Worm (Caenorhabditis elegans) whole organism, L4 larva: ENCODE data around the gene T14G11.1.
A peak's percentile ranks its signal among the peaks of the same experiment; 100 is the strongest.

Experiments
- F37D6.2 ChIP-seq: sonication (generic microtip); optimal IDR thresholded peaks from 2 replicates; lab custom pipeline; 2016; ENCODE audit warnings: mild to moderate bottlenecking, missing genetic modification characterization, missing compliant biosample characterization
- F44E2.7 ChIP-seq: fragments of 200-800 bp; sonication (Bioruptor generic); IDR thresholded peaks from 2 replicates; pipeline ENCODE4 v2.1.2; 2022; ENCODE audit warnings: missing genetic modification characterization, missing compliant biosample characterization
- T20F7.1 ChIP-seq: fragments of 200-800 bp; sonication (Bioruptor generic); optimal IDR thresholded peaks from 2 replicates; lab custom pipeline; 2018; ENCODE audit warnings: mild to moderate bottlenecking, missing genetic modification characterization, missing compliant biosample characterization
- Y105C5A.15 ChIP-seq: fragments of 200-800 bp; sonication (Bioruptor generic); IDR thresholded peaks from 2 replicates; pipeline ENCODE4 v1.3.6; 2022; ENCODE audit warnings: missing genetic modification characterization, missing compliant biosample characterization
- Y48G9A.11 ChIP-seq: fragments of 200-800 bp; sonication (Bioruptor generic); IDR thresholded peaks from 2 replicates; pipeline ENCODE4 v1.3.6; 2022; ENCODE audit warnings: missing genetic modification reagents, missing genetic modification characterization, missing compliant biosample characterization
- Y5F2A.4 ChIP-seq: fragments of 200-800 bp; sonication (Bioruptor generic); optimal IDR thresholded peaks from 2 replicates; lab custom pipeline; 2018; ENCODE audit warnings: mild to moderate bottlenecking, missing genetic modification characterization, missing compliant biosample characterization
- Y75B8A.6 ChIP-seq: fragments of 200-800 bp; sonication (Bioruptor generic); IDR thresholded peaks from 2 replicates; pipeline ENCODE4 v1.3.6; 2022; ENCODE audit warnings: missing genetic modification reagents, missing genetic modification characterization, missing compliant biosample characterization
- ZK337.2 ChIP-seq: fragments of 200-800 bp; sonication (Bioruptor generic); IDR thresholded peaks from 2 replicates; pipeline ENCODE4 v1.3.6; 2022; ENCODE audit warnings: missing genetic modification reagents, missing genetic modification characterization, missing compliant biosample characterization
- aha-1 ChIP-seq: fragments of 150-350 bp; peaks from one replicate; lab custom pipeline; 2014; ENCODE audit warnings: missing biosample characterization, missing genetic modification characterization
- aly-2 ChIP-seq: sonication (generic microtip); optimal IDR thresholded peaks from 2 replicates; lab custom pipeline; 2018; ENCODE audit warnings: missing biosample characterization, missing genetic modification characterization
- arid-1 ChIP-seq: fragments of 200-800 bp; sonication (Bioruptor generic); conservative IDR thresholded peaks from 2 replicates; pipeline ENCODE4 v1.3.6; 2022; ENCODE audit warnings: missing genetic modification reagents, missing genetic modification characterization, missing compliant biosample characterization
- attf-4 ChIP-seq: sonication (generic microtip); optimal IDR thresholded peaks from 3 replicates; lab custom pipeline; 2017; ENCODE audit warnings: missing biosample characterization, missing genetic modification characterization
- ceh-44 ChIP-seq: fragments of 200-800 bp; sonication (Bioruptor generic); IDR thresholded peaks from 2 replicates; pipeline ENCODE4 v1.3.6; 2022; ENCODE audit warnings: missing genetic modification reagents, missing genetic modification characterization, missing compliant biosample characterization
- ces-1 ChIP-seq: fragments of 150-350 bp; sonication (generic microtip); optimal IDR thresholded peaks from 4 replicates; lab custom pipeline; 2014; ENCODE audit warnings: missing biosample characterization, missing genetic modification reagents, missing genetic modification characterization
- ctbp-1 ChIP-seq: fragments of 200-800 bp; sonication (Bioruptor generic); IDR thresholded peaks from 2 replicates; pipeline ENCODE4 v1.3.6; 2022; ENCODE audit warnings: missing genetic modification reagents, missing genetic modification characterization, missing compliant biosample characterization
- daf-16 ChIP-seq, 3 experiments: sonication (generic microtip); optimal IDR thresholded peaks; 2 replicates each; lab custom pipeline; 2016 to 2017; ENCODE audit warnings: missing genetic modification characterization in 3 of 3, missing genetic modification reagents in 3 of 3, mild to moderate bottlenecking in 2 of 3, missing compliant biosample characterization in 2 of 3, missing biosample characterization in 1 of 3, moderate library complexity in 1 of 3
- daf-19 ChIP-seq: fragments of 200-800 bp; sonication (Bioruptor generic); conservative IDR thresholded peaks from 2 replicates; pipeline ENCODE4 v1.3.6; 2022; ENCODE audit warnings: missing genetic modification characterization, missing compliant biosample characterization
- dmd-8 ChIP-seq: fragments of 200-800 bp; sonication (Bioruptor generic); IDR thresholded peaks from 2 replicates; pipeline ENCODE4 v1.3.6; 2022; ENCODE audit warnings: missing genetic modification characterization, missing compliant biosample characterization
- dpl-1 ChIP-seq: fragments of 150-350 bp; optimal IDR thresholded peaks from 2 replicates; lab custom pipeline; 2014; ENCODE audit warnings: missing biosample characterization, missing genetic modification reagents, missing genetic modification characterization
- duxl-1 ChIP-seq: sonication (generic microtip); optimal IDR thresholded peaks from 2 replicates; lab custom pipeline; 2016; ENCODE audit warnings: mild to moderate bottlenecking, missing genetic modification characterization, moderate library complexity, missing compliant biosample characterization; ENCODE audit not compliant: poor library complexity
- gei-8 ChIP-seq: fragments of 200-800 bp; sonication (Bioruptor generic); optimal IDR thresholded peaks from 2 replicates; lab custom pipeline; 2018; ENCODE audit warnings: mild to moderate bottlenecking, missing genetic modification characterization, missing compliant biosample characterization
- hif-1 ChIP-seq, 2 experiments: sonication (generic microtip); optimal IDR thresholded peaks; 2 replicates each; lab custom pipeline; 2016 to 2017; ENCODE audit warnings: missing compliant biosample characterization in 2 of 2, missing genetic modification characterization in 2 of 2, missing genetic modification reagents in 2 of 2, missing genotype in 2 of 2, mild to moderate bottlenecking in 1 of 2
- jun-1 ChIP-seq: fragments of 150-350 bp; optimal IDR thresholded peaks from 2 replicates; lab custom pipeline; 2014; ENCODE audit warnings: missing biosample characterization, missing genetic modification reagents, missing genetic modification characterization
- lin-1 ChIP-seq: fragments of 200-800 bp; sonication (Bioruptor generic); IDR thresholded peaks from 2 replicates; pipeline ENCODE4 v1.3.6; 2022; ENCODE audit warnings: missing genetic modification reagents, missing genetic modification characterization, missing compliant biosample characterization
- lin-15B ChIP-seq: fragments of 150-350 bp; sonication (generic microtip); optimal IDR thresholded peaks from 3 replicates; lab custom pipeline; 2014; ENCODE audit warnings: missing biosample characterization, missing genetic modification characterization
- lin-38 ChIP-seq: fragments of 200-800 bp; sonication (Bioruptor generic); IDR thresholded peaks from 2 replicates; pipeline ENCODE4 v1.3.6; 2022; ENCODE audit warnings: missing genetic modification reagents, missing genetic modification characterization, missing compliant biosample characterization
- lir-3 ChIP-seq: sonication (generic microtip); optimal IDR thresholded peaks from 2 replicates; lab custom pipeline; 2016; ENCODE audit warnings: mild to moderate bottlenecking, missing genetic modification characterization, missing compliant biosample characterization
- mep-1 ChIP-seq: fragments of 150-350 bp; sonication (generic microtip); optimal IDR thresholded peaks from 3 replicates; lab custom pipeline; 2014; ENCODE audit warnings: missing biosample characterization, missing genetic modification characterization
- mxl-3 ChIP-seq: fragments of 200-800 bp; sonication (Bioruptor generic); optimal IDR thresholded peaks from 2 replicates; lab custom pipeline; 2018; ENCODE audit warnings: mild to moderate bottlenecking, missing genetic modification characterization, missing compliant biosample characterization
- nhr-41 ChIP-seq: fragments of 200-800 bp; sonication (Bioruptor generic); IDR thresholded peaks from 2 replicates; pipeline ENCODE4 v1.3.6; 2022; ENCODE audit warnings: missing genetic modification reagents, missing genetic modification characterization, missing compliant biosample characterization
- nhr-42 ChIP-seq: fragments of 200-800 bp; sonication (Bioruptor generic); IDR thresholded peaks from 2 replicates; pipeline ENCODE4 v1.3.6; 2022; ENCODE audit warnings: missing genetic modification characterization, missing compliant biosample characterization
- nhr-48 ChIP-seq: sonication (generic microtip); optimal IDR thresholded peaks from 2 replicates; lab custom pipeline; 2016; ENCODE audit warnings: mild to moderate bottlenecking, missing genetic modification characterization, missing compliant biosample characterization
- nhr-6 ChIP-seq: fragments of 150-350 bp; optimal IDR thresholded peaks from 2 replicates; lab custom pipeline; 2014; ENCODE audit warnings: missing biosample characterization, missing genetic modification characterization
- nhr-77 ChIP-seq: fragments of 150-350 bp; optimal IDR thresholded peaks from 2 replicates; lab custom pipeline; 2014; ENCODE audit warnings: missing biosample characterization, missing genetic modification characterization
- pqm-1 ChIP-seq: sonication (generic microtip); optimal IDR thresholded peaks from 2 replicates; lab custom pipeline; 2017; ENCODE audit warnings: missing biosample characterization, missing genetic modification characterization
- rbr-2 ChIP-seq: sonication (generic microtip); optimal IDR thresholded peaks from 2 replicates; lab custom pipeline; 2016; ENCODE audit warnings: missing genotype, missing genetic modification characterization, missing compliant biosample characterization
- snpc-4 ChIP-seq: fragments of 150-350 bp; optimal IDR thresholded peaks from 2 replicates; lab custom pipeline; 2014; ENCODE audit warnings: missing biosample characterization, missing genetic modification characterization
- spr-1 ChIP-seq: sonication (generic microtip); optimal IDR thresholded peaks from 2 replicates; lab custom pipeline; 2016; ENCODE audit warnings: mild to moderate bottlenecking, missing genetic modification characterization, missing compliant biosample characterization
- spr-3 ChIP-seq: fragments of 200-800 bp; sonication (Bioruptor generic); optimal IDR thresholded peaks from 2 replicates; lab custom pipeline; 2018; ENCODE audit warnings: mild to moderate bottlenecking, missing genetic modification characterization, missing compliant biosample characterization
- unc-130 ChIP-seq: sonication (generic microtip); optimal IDR thresholded peaks from 2 replicates; lab custom pipeline; 2016; ENCODE audit warnings: missing genetic modification reagents, missing genetic modification characterization, missing compliant biosample characterization
- vab-7 ChIP-seq: fragments of 200-800 bp; sonication (Bioruptor generic); IDR thresholded peaks from 2 replicates; pipeline ENCODE4 v1.3.6; 2022; ENCODE audit warnings: missing genetic modification reagents, missing genetic modification characterization, missing compliant biosample characterization
- zag-1 ChIP-seq: fragments of 150-350 bp; optimal IDR thresholded peaks from 2 replicates; lab custom pipeline; 2014; ENCODE audit warnings: missing biosample characterization, missing genetic modification characterization
- zfp-2 ChIP-seq: sonication (generic microtip); optimal IDR thresholded peaks from 2 replicates; lab custom pipeline; 2016; ENCODE audit warnings: mild to moderate bottlenecking, missing genetic modification characterization, missing compliant biosample characterization
- zip-11 ChIP-seq: fragments of 200-800 bp; sonication (Bioruptor generic); IDR thresholded peaks from 2 replicates; pipeline ENCODE4 v1.3.6; 2022; ENCODE audit warnings: missing genetic modification characterization, missing compliant biosample characterization

T14G11.1 gene

ce11 chrX:2667779-2668178 lies 21.0 kb upstream of the T14G11.1 start, which contains the start of gene C09B7.2 (continued):
- no peak for TF ChIP-seq dmd-8 (GFP tag; lab: Robert Waterston, UW)
- no peak for TF ChIP-seq arid-1 (GFP tag; lab: Robert Waterston, UW)
- TF ChIP-seq Y5F2A.4 (GFP tag; lab: Kevin White, UChicago): no peak
- no peak for TF ChIP-seq snpc-4 (tag; lab: Kevin White, UChicago)
- TF ChIP-seq nhr-42 (GFP tag; lab: Robert Waterston, UW): 0 out of 2 replicates have a peak, but pooled peaks have one; percentile 10
- TF ChIP-seq ces-1 (GFP tag; lab: Kevin White, UChicago): peak; percentile 42
- TF ChIP-seq aly-2 (tag; lab: Kevin White, UChicago): no peak
- no peak for TF ChIP-seq unc-130 (GFP tag; lab: Kevin White, UChicago)
- TF ChIP-seq F44E2.7 (GFP tag; lab: Robert Waterston, UW): no peak
- TF ChIP-seq zfp-2 (tag; lab: Kevin White, UChicago): no peak
- no peak for TF ChIP-seq vab-7 (GFP tag; lab: Robert Waterston, UW)
- no peak for TF ChIP-seq duxl-1 (tag; lab: Kevin White, UChicago)
- TF ChIP-seq nhr-41 (GFP tag; lab: Robert Waterston, UW): no peak
- no peak for TF ChIP-seq nhr-6 (tag; lab: Kevin White, UChicago)
- TF ChIP-seq spr-3 (GFP tag; lab: Kevin White, UChicago): no peak
- TF ChIP-seq spr-1: no peak
- no peak for TF ChIP-seq gei-8 (GFP tag; lab: Kevin White, UChicago)
- TF ChIP-seq rbr-2: peak; percentile 47
- peak; percentile 20; the same call in 1 of the 2 replicates for TF ChIP-seq lin-38 (GFP tag; lab: Robert Waterston, UW)
- no peak for TF ChIP-seq mxl-3
- TF ChIP-seq lin-1 (GFP tag; lab: Robert Waterston, UW): no peak
- no peak for TF ChIP-seq ZK337.2 (GFP tag; lab: Robert Waterston, UW)
- TF ChIP-seq Y75B8A.6 (GFP tag; lab: Robert Waterston, UW): no peak
- TF ChIP-seq zag-1: no peak
- TF ChIP-seq daf-16 (GFP tag; optimal IDR thresholded peaks at IDR 0.05; lab: Kevin White, UChicago): peak; percentile 46 to 61
- TF ChIP-seq daf-16 (tag; optimal IDR thresholded peaks at IDR 0.05; lab: Kevin White, UChicago): peak; percentile 99
- TF ChIP-seq lir-3: no peak
- no peak for TF ChIP-seq zip-11 (GFP tag; lab: Robert Waterston, UW)
- TF ChIP-seq hif-1 (tag; optimal IDR thresholded peaks at IDR 0.05; lab: Kevin White, UChicago): peak in 1 of 2 experiments; percentile 46
- no peak for TF ChIP-seq F37D6.2 (tag; lab: Kevin White, UChicago)
- no peak for TF ChIP-seq lin-15B (tag; lab: Kevin White, UChicago)
- TF ChIP-seq T20F7.1 (GFP tag; lab: Kevin White, UChicago): no peak
- TF ChIP-seq ceh-44 (GFP tag; lab: Robert Waterston, UW): no peak
- peak; percentile 58 for TF ChIP-seq aha-1
- peak; percentile 41 for TF ChIP-seq jun-1 (tag; lab: Kevin White, UChicago)
- TF ChIP-seq mep-1 (tag; lab: Kevin White, UChicago): peak; percentile 72
- peak; percentile 50 for TF ChIP-seq nhr-77 (tag; lab: Kevin White, UChicago)
- no peak for TF ChIP-seq attf-4
- no peak for TF ChIP-seq Y48G9A.11
- 0 out of 2 replicates have a peak, but pooled peaks have one; percentile 28 for TF ChIP-seq ctbp-1 (GFP tag; lab: Robert Waterston, UW)
- TF ChIP-seq nhr-48: peak; percentile 27
- TF ChIP-seq dpl-1 (GFP tag; lab: Kevin White, UChicago): peak; percentile 2
- no peak for TF ChIP-seq daf-19 (GFP tag; lab: Robert Waterston, UW)
- TF ChIP-seq pqm-1 (tag; lab: Kevin White, UChicago): no peak
- no peak for TF ChIP-seq Y105C5A.15 (GFP tag; lab: Robert Waterston, UW)
